Fruit fly (Drosophila melanogaster): ENCODE data around the gene CG43051.

CG43051 gene

DNA sequence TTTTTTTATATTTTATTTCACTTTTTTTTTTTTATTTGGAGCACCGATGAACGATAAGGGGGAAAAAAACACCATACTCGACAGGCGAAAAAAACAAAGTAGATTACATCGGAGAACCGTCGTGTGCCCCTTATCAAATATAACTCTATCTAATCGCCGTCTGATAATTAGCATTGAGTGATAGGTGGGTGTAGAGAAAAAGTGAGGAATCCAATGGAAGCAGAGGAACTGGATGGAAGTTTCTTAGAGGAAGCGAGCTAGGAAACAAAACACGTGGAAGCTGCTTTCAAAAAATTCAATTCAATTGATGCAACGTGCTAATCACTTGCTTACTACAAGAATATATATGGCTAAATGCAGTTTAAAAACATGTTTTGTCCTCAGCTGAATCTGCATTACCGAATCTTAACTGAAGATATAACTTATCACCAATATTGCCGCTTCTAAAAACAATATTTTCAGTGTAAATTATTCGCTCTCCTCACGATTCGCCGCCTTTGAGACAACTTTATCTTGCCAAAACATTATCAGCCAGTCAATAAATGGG is 13.9 kb upstream of the CG43051 start (continued):
- TF ChIP-seq Hr83 (GFP tag; optimal IDR thresholded peaks at IDR 0.05; ENCODE audit: poor library complexity, severe bottlenecking) (no peak), Abd-B (GFP tag; optimal IDR thresholded peaks at IDR 0.05) (no peak), dmrt93B (GFP tag; optimal IDR thresholded peaks at IDR 0.05) (peak; percentile 36)

DNA sequence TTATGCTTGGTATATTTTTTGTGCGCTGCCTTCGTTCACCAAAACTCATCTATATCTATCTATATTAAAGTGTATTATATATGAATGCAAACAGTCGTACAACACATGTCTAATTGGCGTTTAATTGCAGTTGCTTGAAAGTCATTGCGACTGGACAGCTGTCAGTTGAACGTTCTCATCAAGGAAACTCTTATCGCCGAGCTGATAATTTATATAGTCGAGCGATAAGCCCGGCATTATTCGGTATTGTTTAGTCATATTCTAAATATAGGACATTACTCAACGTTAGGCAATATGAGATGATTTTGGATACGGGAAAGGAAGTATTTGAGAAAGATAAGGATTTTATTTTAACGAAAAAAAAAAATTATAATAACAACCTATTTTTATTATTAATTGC is 12.5 kb upstream of the CG43051 start:
- TF ChIP-seq CrebA (GFP tag; optimal IDR thresholded peaks at IDR 0.05; ENCODE audit: borderline replicate concordance): peak; percentile 43
- TF ChIP-seq Dif (GFP tag; optimal IDR thresholded peaks at IDR 0.05; ENCODE audit: partially characterized antibody): no peak

DNA sequence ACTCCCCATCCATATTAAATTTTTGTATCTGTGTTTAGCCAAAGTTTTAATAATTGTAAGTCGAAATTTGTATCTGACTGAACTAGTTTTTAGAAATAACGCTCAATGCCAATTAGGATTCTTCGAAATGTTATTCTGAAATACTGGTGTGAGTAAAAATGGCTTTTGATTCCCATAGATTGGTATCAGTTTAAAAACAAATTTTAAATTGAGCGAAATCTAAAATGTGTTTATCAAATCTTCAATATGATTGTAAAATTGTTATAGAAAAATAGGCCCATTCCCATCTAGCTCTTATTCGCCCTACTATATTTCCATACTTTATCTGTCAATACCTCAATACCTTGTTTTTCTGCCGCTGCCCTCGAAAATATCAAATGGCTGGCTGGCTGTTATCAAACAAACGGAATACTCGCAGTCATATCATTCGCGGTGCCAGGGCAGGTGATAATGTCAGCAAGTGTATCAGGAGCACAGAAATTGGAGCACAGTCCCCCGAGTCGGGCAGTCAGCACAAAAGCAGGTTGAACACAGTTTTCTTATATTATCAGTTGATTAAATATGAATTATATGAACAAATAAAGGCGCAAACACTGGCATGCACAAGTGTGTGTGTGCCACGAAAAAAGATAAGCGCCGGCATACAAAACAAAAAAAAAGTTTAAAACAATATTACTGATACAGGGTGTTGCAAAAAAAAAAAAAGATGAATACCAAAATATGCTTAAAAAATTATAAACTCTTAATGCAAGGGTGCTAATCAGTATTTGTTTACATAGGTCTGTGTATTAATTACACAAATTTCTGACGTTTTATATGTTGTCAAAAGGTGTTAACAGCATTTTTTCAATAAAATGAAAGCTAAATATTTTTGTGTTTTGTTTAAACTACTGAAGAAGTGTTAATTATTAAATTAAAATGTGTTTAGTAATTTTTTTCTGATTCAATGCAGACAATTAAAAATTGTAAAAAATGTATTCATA is 10.2 kb upstream of the CG43051 start, which contains the start of gene t-cup:
TSS of gene t-cup (minus strand) at position 51 of the 983 bp plus-strand sequence.
- TF ChIP-seq foxo (GFP tag; optimal IDR thresholded peaks at IDR 0.05) (peak; percentile 79 to 82), Vsx2 (GFP tag; optimal IDR thresholded peaks at IDR 0.05; ENCODE audit: partially characterized antibody) (peak; percentile 78), N (GFP tag; optimal IDR thresholded peaks at IDR 0.05) (no peak), Abd-B (GFP tag; optimal IDR thresholded peaks at IDR 0.05) (no peak), dmrt93B (GFP tag; optimal IDR thresholded peaks at IDR 0.05) (peak; percentile 66), ey (GFP tag; optimal IDR thresholded peaks at IDR 0.05) (peak; percentile 66), Hr78 (GFP tag; optimal IDR thresholded peaks at IDR 0.05) (no peak), sage (GFP tag; optimal IDR thresholded peaks at IDR 0.05) (peak; percentile 90), tai (GFP tag; optimal IDR thresholded peaks at IDR 0.05) (peak; percentile 93), CG32264 (GFP tag; optimal IDR thresholded peaks at IDR 0.05) (peak; percentile 85), Dfd (GFP tag; optimal IDR thresholded peaks at IDR 0.05) (no peak), Jra (GFP tag; optimal IDR thresholded peaks at IDR 0.05) (peak; percentile 95), GATAd (GFP tag; optimal IDR thresholded peaks at IDR 0.05) (peak; percentile 86), fru (GFP tag; optimal IDR thresholded peaks at IDR 0.05) (peak; percentile 85), Mio (GFP tag; optimal IDR thresholded peaks at IDR 0.05) (peak; percentile 79), Dif (GFP tag; optimal IDR thresholded peaks at IDR 0.05; ENCODE audit: partially characterized antibody) (peak; percentile 73), lola (GFP tag; optimal IDR thresholded peaks at IDR 0.05) (no peak), usp (GFP tag; optimal IDR thresholded peaks at IDR 0.05) (no peak), Rel (GFP tag; optimal IDR thresholded peaks at IDR 0.05) (peak; percentile 72), Rel (tag; optimal IDR thresholded peaks at IDR 0.05) (peak; percentile 82), Hnf4 (GFP tag; optimal IDR thresholded peaks at IDR 0.05) (peak; percentile 95), CrebA (GFP tag; optimal IDR thresholded peaks at IDR 0.05; ENCODE audit: borderline replicate concordance) (peak; percentile 90), Sp1 (GFP tag; optimal IDR thresholded peaks at IDR 0.05) (peak; percentile 88), brk (GFP tag; optimal IDR thresholded peaks at IDR 0.05) (peak; percentile 94), dsf (GFP tag; optimal IDR thresholded peaks at IDR 0.05; ENCODE audit: borderline replicate concordance) (peak; percentile 77), Hr83 (GFP tag; optimal IDR thresholded peaks at IDR 0.05; ENCODE audit: poor library complexity, severe bottlenecking) (peak; percentile 100), sv (GFP tag; optimal IDR thresholded peaks at IDR 0.05) (no peak), rgr (GFP tag; optimal IDR thresholded peaks at IDR 0.05) (peak; percentile 95), HLH106 (tag; optimal IDR thresholded peaks at IDR 0.05) (peak; percentile 73), h (GFP tag; optimal IDR thresholded peaks at IDR 0.05) (peak; percentile 97), Myc (optimal IDR thresholded peaks at IDR 0.05) (no peak), pan (optimal IDR thresholded peaks at IDR 0.05) (no peak), psq (GFP tag; optimal IDR thresholded peaks at IDR 0.05) (peak; percentile 87), br (GFP tag; optimal IDR thresholded peaks at IDR 0.05) (peak; percentile 95), dl (GFP tag; optimal IDR thresholded peaks at IDR 0.05; ENCODE audit: insufficient read depth in 1 of 2, partially characterized antibody in 2 of 2) (peak in 1 of 2 experiments; percentile 10), woc (GFP tag; optimal IDR thresholded peaks at IDR 0.05) (peak; percentile 67), CG9705 (GFP tag; optimal IDR thresholded peaks at IDR 0.05) (peak; percentile 85), OdsH (GFP tag; optimal IDR thresholded peaks at IDR 0.05) (peak; percentile 94), jim (GFP tag; optimal IDR thresholded peaks at IDR 0.05) (peak; percentile 95)

All from whole organism, wandering third instar larva.